Worm (Caenorhabditis elegans) whole organism, L4 larva: ENCODE data around the gene glb-21.

Source experiments
- F26F4.8 ChIP-seq: fragments of 200-800 bp; sonication (Bioruptor generic); conservative IDR thresholded peaks from 2 replicates; pipeline ENCODE4 v1.3.6; 2022; ENCODE audit warnings: missing genetic modification characterization, missing compliant biosample characterization
- F37D6.2 ChIP-seq: sonication (generic microtip); optimal IDR thresholded peaks from 2 replicates; lab custom pipeline; 2016; ENCODE audit warnings: mild to moderate bottlenecking, missing genetic modification characterization, missing compliant biosample characterization
- T20F7.1 ChIP-seq: fragments of 200-800 bp; sonication (Bioruptor generic); optimal IDR thresholded peaks from 2 replicates; lab custom pipeline; 2018; ENCODE audit warnings: mild to moderate bottlenecking, missing genetic modification characterization, missing compliant biosample characterization
- Y48G9A.11 ChIP-seq: fragments of 200-800 bp; sonication (Bioruptor generic); IDR thresholded peaks from 2 replicates; pipeline ENCODE4 v1.3.6; 2022; ENCODE audit warnings: missing genetic modification reagents, missing genetic modification characterization, missing compliant biosample characterization
- aha-1 ChIP-seq: fragments of 150-350 bp; peaks from one replicate; lab custom pipeline; 2014; ENCODE audit warnings: missing biosample characterization, missing genetic modification characterization
- ama-1 ChIP-seq: fragments of 150-350 bp; optimal IDR thresholded peaks from 2 replicates; lab custom pipeline; 2014; ENCODE audit warnings: inconsistent platforms, mixed read lengths
- arid-1 ChIP-seq: fragments of 200-800 bp; sonication (Bioruptor generic); conservative IDR thresholded peaks from 2 replicates; pipeline ENCODE4 v1.3.6; 2022; ENCODE audit warnings: missing genetic modification reagents, missing genetic modification characterization, missing compliant biosample characterization
- ceh-44 ChIP-seq: fragments of 200-800 bp; sonication (Bioruptor generic); IDR thresholded peaks from 2 replicates; pipeline ENCODE4 v1.3.6; 2022; ENCODE audit warnings: missing genetic modification reagents, missing genetic modification characterization, missing compliant biosample characterization
- ceh-82 ChIP-seq: sonication (generic microtip); optimal IDR thresholded peaks from 2 replicates; lab custom pipeline; 2017; ENCODE audit warnings: missing biosample characterization, missing genetic modification characterization
- cey-2 ChIP-seq: sonication (generic microtip); optimal IDR thresholded peaks from 3 replicates; lab custom pipeline; 2017; ENCODE audit warnings: missing genetic modification characterization, mild to moderate bottlenecking, missing compliant biosample characterization, antibody characterized with exemption, borderline replicate concordance; ENCODE audit not compliant: insufficient read depth
- daf-12 ChIP-seq: fragments of 150-350 bp; optimal IDR thresholded peaks from 2 replicates; lab custom pipeline; 2014; ENCODE audit warnings: missing biosample characterization, missing genetic modification reagents, missing genetic modification characterization
- dmd-8 ChIP-seq: fragments of 200-800 bp; sonication (Bioruptor generic); IDR thresholded peaks from 2 replicates; pipeline ENCODE4 v1.3.6; 2022; ENCODE audit warnings: missing genetic modification characterization, missing compliant biosample characterization
- egl-43 ChIP-seq: fragments of 200-800 bp; sonication (Bioruptor generic); IDR thresholded peaks from 2 replicates; pipeline ENCODE4 v1.3.6; 2022; ENCODE audit warnings: missing genetic modification reagents, missing genetic modification characterization, missing compliant biosample characterization
- jun-1 ChIP-seq: fragments of 150-350 bp; optimal IDR thresholded peaks from 2 replicates; lab custom pipeline; 2014; ENCODE audit warnings: missing biosample characterization, missing genetic modification reagents, missing genetic modification characterization
- lin-13 ChIP-seq: fragments of 150-350 bp; optimal IDR thresholded peaks from 2 replicates; lab custom pipeline; 2014; ENCODE audit warnings: missing biosample characterization, missing genetic modification reagents, missing genetic modification characterization
- lin-15B ChIP-seq: fragments of 150-350 bp; sonication (generic microtip); optimal IDR thresholded peaks from 3 replicates; lab custom pipeline; 2014; ENCODE audit warnings: missing biosample characterization, missing genetic modification characterization
- lin-38 ChIP-seq: fragments of 200-800 bp; sonication (Bioruptor generic); IDR thresholded peaks from 2 replicates; pipeline ENCODE4 v1.3.6; 2022; ENCODE audit warnings: missing genetic modification reagents, missing genetic modification characterization, missing compliant biosample characterization
- lin-39 ChIP-seq: fragments of 150-350 bp; optimal IDR thresholded peaks from 2 replicates; lab custom pipeline; 2014; ENCODE audit warnings: missing biosample characterization, missing genetic modification reagents, missing genetic modification characterization
- lir-3 ChIP-seq: sonication (generic microtip); optimal IDR thresholded peaks from 2 replicates; lab custom pipeline; 2016; ENCODE audit warnings: mild to moderate bottlenecking, missing genetic modification characterization, missing compliant biosample characterization
- mxl-3 ChIP-seq: fragments of 200-800 bp; sonication (Bioruptor generic); optimal IDR thresholded peaks from 2 replicates; lab custom pipeline; 2018; ENCODE audit warnings: mild to moderate bottlenecking, missing genetic modification characterization, missing compliant biosample characterization
- nhr-102 ChIP-seq: sonication (generic microtip); optimal IDR thresholded peaks from 2 replicates; lab custom pipeline; 2016; ENCODE audit warnings: mild to moderate bottlenecking, missing genetic modification characterization, moderate library complexity, missing compliant biosample characterization
- nhr-11 ChIP-seq: fragments of 150-350 bp; optimal IDR thresholded peaks from 2 replicates; lab custom pipeline; 2014; ENCODE audit warnings: missing biosample characterization, missing genetic modification characterization
- nhr-25 ChIP-seq: sonication (generic microtip); optimal IDR thresholded peaks from 2 replicates; lab custom pipeline; 2017; ENCODE audit warnings: missing genetic modification characterization, mild to moderate bottlenecking, missing compliant biosample characterization, antibody characterized with exemption, moderate library complexity, borderline replicate concordance; ENCODE audit not compliant: insufficient read depth
- nhr-28 ChIP-seq: fragments of 150-350 bp; optimal IDR thresholded peaks from 2 replicates; lab custom pipeline; 2014; ENCODE audit warnings: missing biosample characterization, missing genetic modification characterization
- nhr-6 ChIP-seq: fragments of 150-350 bp; optimal IDR thresholded peaks from 2 replicates; lab custom pipeline; 2014; ENCODE audit warnings: missing biosample characterization, missing genetic modification characterization
- nhr-76 ChIP-seq: fragments of 150-350 bp; optimal IDR thresholded peaks from 2 replicates; lab custom pipeline; 2014; ENCODE audit warnings: missing biosample characterization, missing genetic modification characterization
- nhr-77 ChIP-seq: fragments of 150-350 bp; optimal IDR thresholded peaks from 2 replicates; lab custom pipeline; 2014; ENCODE audit warnings: missing biosample characterization, missing genetic modification characterization
- skn-1 ChIP-seq: fragments of 150-350 bp; optimal IDR thresholded peaks from 2 replicates; lab custom pipeline; 2014; ENCODE audit warnings: missing biosample characterization, missing genetic modification characterization
- snpc-4 ChIP-seq: fragments of 150-350 bp; optimal IDR thresholded peaks from 2 replicates; lab custom pipeline; 2014; ENCODE audit warnings: missing biosample characterization, missing genetic modification characterization
- unc-62 ChIP-seq, 3 experiments: fragments of 150-350 bp in 1 of 3; sonication (generic microtip); optimal IDR thresholded peaks in 2 of 3; peaks in 1 of 3; 1 replicate in 1 of 3; 2 replicates in 2 of 3; lab custom pipeline; 2014 to 2017; ENCODE audit warnings: missing biosample characterization in 3 of 3, missing genetic modification characterization in 3 of 3, missing genetic modification reagents in 3 of 3, missing genotype in 1 of 3
- zfp-2 ChIP-seq: sonication (generic microtip); optimal IDR thresholded peaks from 2 replicates; lab custom pipeline; 2016; ENCODE audit warnings: mild to moderate bottlenecking, missing genetic modification characterization, missing compliant biosample characterization
- zip-2 ChIP-seq: fragments of 150-350 bp; optimal IDR thresholded peaks from 2 replicates; lab custom pipeline; 2014; ENCODE audit warnings: missing biosample characterization, missing genetic modification characterization
- ztf-11 ChIP-seq: fragments of 150-350 bp; optimal IDR thresholded peaks from 2 replicates; lab custom pipeline; 2014; ENCODE audit warnings: missing biosample characterization, missing genetic modification characterization

Gene glb-21

ce11 chrIV:10727734-10728133, 16.1 kb upstream of the glb-21 start, which contains the start of gene ZC168.2:
TSS of gene ZC168.2 (plus strand) at chrIV:10728034.
- TF ChIP-seq unc-62 (GFP tag; optimal IDR thresholded peaks at IDR 0.05 in 1 of 2; lab: Kevin White, UChicago) (peak in 1 of 2 experiments; percentile 79), unc-62 (tag; optimal IDR thresholded peaks at IDR 0.05; lab: Kevin White, UChicago) (no peak), nhr-25 (tag; lab: Kevin White, UChicago) (no peak)

DNA sequence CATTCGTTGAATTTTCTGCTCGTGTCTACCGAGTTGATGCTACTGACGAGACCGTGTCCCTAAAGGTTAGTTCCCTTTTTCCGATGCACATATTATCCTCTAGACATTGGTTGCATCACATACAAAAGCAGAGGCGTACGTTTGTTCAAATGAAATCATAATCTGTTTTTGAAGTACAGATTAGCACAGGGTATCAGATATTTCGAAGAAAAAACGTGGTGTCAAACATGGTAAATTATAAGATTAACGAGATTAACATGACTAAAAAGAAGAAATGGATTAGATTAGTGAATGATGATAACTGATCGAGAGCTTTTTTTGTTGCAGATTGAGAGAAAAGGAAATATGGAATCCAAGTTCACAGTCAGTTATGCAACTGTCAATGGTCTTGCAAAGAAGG, 7.3 kb upstream of the glb-21 start:
- no peak for TF ChIP-seq F26F4.8 (GFP tag; lab: Robert Waterston, UW)
- TF ChIP-seq lin-15B (tag; lab: Kevin White, UChicago): no peak
- TF ChIP-seq aha-1 (tag; lab: Kevin White, UChicago): no peak
- no peak for TF ChIP-seq nhr-11
- no peak for TF ChIP-seq cey-2 (tag; lab: Kevin White, UChicago)
- TF ChIP-seq lin-38 (GFP tag; lab: Robert Waterston, UW): no peak
- no peak for TF ChIP-seq nhr-76 (tag; lab: Kevin White, UChicago)
- no peak for TF ChIP-seq snpc-4 (tag; lab: Kevin White, UChicago)
- TF ChIP-seq lir-3 (tag; lab: Kevin White, UChicago): no peak
- TF ChIP-seq unc-62 (GFP tag; optimal IDR thresholded peaks at IDR 0.05 in 1 of 2; lab: Kevin White, UChicago): no peak
- no peak for TF ChIP-seq unc-62 (tag; optimal IDR thresholded peaks at IDR 0.05; lab: Kevin White, UChicago)
- no peak for TF ChIP-seq ceh-44 (GFP tag; lab: Robert Waterston, UW)
- TF ChIP-seq skn-1: no peak
- no peak for TF ChIP-seq egl-43 (GFP tag; lab: Robert Waterston, UW)
- TF ChIP-seq T20F7.1 (GFP tag; lab: Kevin White, UChicago): no peak
- TF ChIP-seq nhr-77 (tag; lab: Kevin White, UChicago): no peak
- TF ChIP-seq, all 104 proteins: peak for 0

ce11 chrIV:10718075-10718474, 6.5 kb upstream of the glb-21 start:
- TF ChIP-seq ceh-82 (tag; lab: Kevin White, UChicago): no peak
- TF ChIP-seq ztf-11 (tag; lab: Kevin White, UChicago): no peak
- no peak for TF ChIP-seq nhr-6 (tag; lab: Kevin White, UChicago)
- no peak for TF ChIP-seq zfp-2 (tag; lab: Kevin White, UChicago)
- no peak for TF ChIP-seq mxl-3 (GFP tag; lab: Kevin White, UChicago)
- no peak for TF ChIP-seq dmd-8 (GFP tag; lab: Robert Waterston, UW)
- TF ChIP-seq Y48G9A.11 (GFP tag; lab: Robert Waterston, UW): no peak
- no peak for TF ChIP-seq ceh-44 (GFP tag; lab: Robert Waterston, UW)
- TF ChIP-seq jun-1 (tag; lab: Kevin White, UChicago): no peak
- no peak for TF ChIP-seq ama-1 (lab: Kevin White, UChicago)
- TF ChIP-seq zip-2 (tag; lab: Kevin White, UChicago): no peak
- TF ChIP-seq daf-12 (tag; lab: Kevin White, UChicago): no peak
- TF ChIP-seq F26F4.8 (GFP tag; lab: Robert Waterston, UW): no peak
- TF ChIP-seq F37D6.2: no peak

ce11 chrIV:10716348-10716747, 4.8 kb upstream of the glb-21 start, which contains the start of gene ncx-3:
TSS of gene ncx-3 (plus strand) at chrIV:10716648.
- no peak for TF ChIP-seq arid-1 (GFP tag; lab: Robert Waterston, UW)
- peak in 1 of 2 experiments; percentile 74 for TF ChIP-seq unc-62 (GFP tag; optimal IDR thresholded peaks at IDR 0.05 in 1 of 2; lab: Kevin White, UChicago)
- TF ChIP-seq unc-62 (tag; optimal IDR thresholded peaks at IDR 0.05; lab: Kevin White, UChicago): no peak
- no peak for TF ChIP-seq F26F4.8 (GFP tag; lab: Robert Waterston, UW)

ce11 chrIV:10714594-10714993, 3.0 kb upstream of the glb-21 start:
- TF ChIP-seq nhr-28: peak; percentile 40
- no peak for TF ChIP-seq lin-13
- TF ChIP-seq unc-62 (GFP tag; optimal IDR thresholded peaks at IDR 0.05 in 1 of 2; lab: Kevin White, UChicago): peak in 1 of 2 experiments; percentile 10
- no peak for TF ChIP-seq unc-62 (tag; optimal IDR thresholded peaks at IDR 0.05; lab: Kevin White, UChicago)
- TF ChIP-seq nhr-102 (tag; lab: Kevin White, UChicago): no peak
- TF ChIP-seq lin-39 (tag; lab: Kevin White, UChicago): no peak
